Worm (Caenorhabditis elegans) whole organism, L4/young adult: ENCODE measurements around the gene rla-2.

Experiments used
- W03F9.2 ChIP-seq: fragments of 150-350 bp; optimal IDR thresholded peaks from 2 replicates; lab custom pipeline; 2014; ENCODE audit warnings: missing biosample characterization, missing genetic modification characterization
- dao-5 ChIP-seq: sonication (generic microtip); optimal IDR thresholded peaks from 2 replicates; lab custom pipeline; 2016; ENCODE audit warnings: missing genotype, missing genetic modification characterization, moderate library complexity, missing compliant biosample characterization

- no peak for TF ChIP-seq W03F9.2 (tag; lab: Kevin White, UChicago)
- no peak for TF ChIP-seq dao-5 (tag; lab: Kevin White, UChicago)
Measured at ce11 chrIV:13364869-13365268, 5.2 kb downstream of the rla-2 start, which contains the start of gene srsx-25.
